Worm (Caenorhabditis elegans) whole organism, L4 larva: ENCODE results near the gene Y37D8A.8.

ENCODE experiments used
- F26F4.8 ChIP-seq: fragments of 200-800 bp; sonication (Bioruptor generic); conservative IDR thresholded peaks from 2 replicates; pipeline ENCODE4 v1.3.6; 2022; ENCODE audit warnings: missing genetic modification characterization, missing compliant biosample characterization
- F44E2.7 ChIP-seq: fragments of 200-800 bp; sonication (Bioruptor generic); IDR thresholded peaks from 2 replicates; pipeline ENCODE4 v2.1.2; 2022; ENCODE audit warnings: missing genetic modification characterization, missing compliant biosample characterization
- F49E8.2 ChIP-seq: sonication (generic microtip); optimal IDR thresholded peaks from 2 replicates; lab custom pipeline; 2016; ENCODE audit warnings: missing compliant biosample characterization, mild to moderate bottlenecking, missing genetic modification characterization, borderline replicate concordance
- T26A8.4 ChIP-seq: fragments of 200-800 bp; sonication (Bioruptor generic); IDR thresholded peaks from 2 replicates; pipeline ENCODE4 v1.3.6; 2022; ENCODE audit warnings: missing genetic modification characterization, missing compliant biosample characterization
- Y105C5A.15 ChIP-seq: fragments of 200-800 bp; sonication (Bioruptor generic); IDR thresholded peaks from 2 replicates; pipeline ENCODE4 v1.3.6; 2022; ENCODE audit warnings: missing genetic modification characterization, missing compliant biosample characterization
- Y48G9A.11 ChIP-seq: fragments of 200-800 bp; sonication (Bioruptor generic); IDR thresholded peaks from 2 replicates; pipeline ENCODE4 v1.3.6; 2022; ENCODE audit warnings: missing genetic modification reagents, missing genetic modification characterization, missing compliant biosample characterization
- Y5F2A.4 ChIP-seq: fragments of 200-800 bp; sonication (Bioruptor generic); optimal IDR thresholded peaks from 2 replicates; lab custom pipeline; 2018; ENCODE audit warnings: mild to moderate bottlenecking, missing genetic modification characterization, missing compliant biosample characterization
- Y75B8A.6 ChIP-seq: fragments of 200-800 bp; sonication (Bioruptor generic); IDR thresholded peaks from 2 replicates; pipeline ENCODE4 v1.3.6; 2022; ENCODE audit warnings: missing genetic modification reagents, missing genetic modification characterization, missing compliant biosample characterization
- ZK546.5 ChIP-seq, 2 experiments: sonication (generic microtip); optimal IDR thresholded peaks; 2 replicates each; lab custom pipeline; 2017; ENCODE audit warnings: missing biosample characterization in 2 of 2, missing genetic modification characterization in 2 of 2
- ceh-20 ChIP-seq: fragments of 200-800 bp; sonication (Bioruptor generic); IDR thresholded peaks from 2 replicates; pipeline ENCODE4 v1.3.6; 2022; ENCODE audit warnings: missing genetic modification reagents, missing genetic modification characterization, missing compliant biosample characterization
- ceh-82 ChIP-seq: sonication (generic microtip); optimal IDR thresholded peaks from 2 replicates; lab custom pipeline; 2017; ENCODE audit warnings: missing biosample characterization, missing genetic modification characterization
- daf-12 ChIP-seq: fragments of 150-350 bp; optimal IDR thresholded peaks from 2 replicates; lab custom pipeline; 2014; ENCODE audit warnings: missing biosample characterization, missing genetic modification reagents, missing genetic modification characterization
- daf-16 ChIP-seq, 3 experiments: sonication (generic microtip); optimal IDR thresholded peaks; 2 replicates each; lab custom pipeline; 2016 to 2017; ENCODE audit warnings: missing genetic modification characterization in 3 of 3, missing genetic modification reagents in 3 of 3, mild to moderate bottlenecking in 2 of 3, missing compliant biosample characterization in 2 of 3, missing biosample characterization in 1 of 3, moderate library complexity in 1 of 3
- daf-19 ChIP-seq: fragments of 200-800 bp; sonication (Bioruptor generic); conservative IDR thresholded peaks from 2 replicates; pipeline ENCODE4 v1.3.6; 2022; ENCODE audit warnings: missing genetic modification characterization, missing compliant biosample characterization
- dmd-6 ChIP-seq: fragments of 200-800 bp; sonication (Bioruptor generic); IDR thresholded peaks from 2 replicates; pipeline ENCODE4 v1.3.6; 2022; ENCODE audit warnings: missing genetic modification reagents, missing genetic modification characterization, missing compliant biosample characterization
- duxl-1 ChIP-seq: sonication (generic microtip); optimal IDR thresholded peaks from 2 replicates; lab custom pipeline; 2016; ENCODE audit warnings: mild to moderate bottlenecking, missing genetic modification characterization, moderate library complexity, missing compliant biosample characterization; ENCODE audit not compliant: poor library complexity
- egl-27 ChIP-seq: sonication (generic microtip); optimal IDR thresholded peaks from 3 replicates; lab custom pipeline; 2017; ENCODE audit warnings: missing biosample characterization, missing genetic modification reagents, missing genetic modification characterization
- fkh-10 ChIP-seq: fragments of 150-350 bp; optimal IDR thresholded peaks from 2 replicates; lab custom pipeline; 2014; ENCODE audit warnings: missing biosample characterization, missing genetic modification reagents, missing genetic modification characterization
- fos-1 ChIP-seq: fragments of 150-350 bp; optimal IDR thresholded peaks from 2 replicates; lab custom pipeline; 2014; ENCODE audit warnings: missing biosample characterization, missing genetic modification characterization
- hif-1 ChIP-seq, 2 experiments: sonication (generic microtip); optimal IDR thresholded peaks; 2 replicates each; lab custom pipeline; 2016 to 2017; ENCODE audit warnings: missing compliant biosample characterization in 2 of 2, missing genetic modification characterization in 2 of 2, missing genetic modification reagents in 2 of 2, missing genotype in 2 of 2, mild to moderate bottlenecking in 1 of 2
- hlh-11 ChIP-seq: fragments of 200-800 bp; sonication (Bioruptor generic); optimal IDR thresholded peaks from 2 replicates; lab custom pipeline; 2018; ENCODE audit warnings: mild to moderate bottlenecking, missing genetic modification characterization, missing compliant biosample characterization
- jun-1 ChIP-seq: fragments of 150-350 bp; optimal IDR thresholded peaks from 2 replicates; lab custom pipeline; 2014; ENCODE audit warnings: missing biosample characterization, missing genetic modification reagents, missing genetic modification characterization
- lin-15B ChIP-seq: fragments of 150-350 bp; sonication (generic microtip); optimal IDR thresholded peaks from 3 replicates; lab custom pipeline; 2014; ENCODE audit warnings: missing biosample characterization, missing genetic modification characterization
- lin-39 ChIP-seq: fragments of 150-350 bp; optimal IDR thresholded peaks from 2 replicates; lab custom pipeline; 2014; ENCODE audit warnings: missing biosample characterization, missing genetic modification reagents, missing genetic modification characterization
- madf-5 ChIP-seq, 2 experiments: fragments of 200-800 bp; sonication (Bioruptor generic); IDR thresholded peaks; 2 replicates each; pipeline ENCODE4 v1.3.6; 2022; ENCODE audit warnings: missing compliant biosample characterization in 2 of 2, missing genetic modification characterization in 2 of 2
- madf-9 ChIP-seq: fragments of 200-800 bp; sonication (Bioruptor generic); conservative IDR thresholded peaks from 2 replicates; pipeline ENCODE4 v1.3.6; 2022; ENCODE audit warnings: missing genetic modification reagents, missing genetic modification characterization, missing compliant biosample characterization
- mdl-1 ChIP-seq, 2 experiments: fragments of 150-350 bp in 1 of 2; sonication (generic microtip) in 1 of 2; optimal IDR thresholded peaks; 2 replicates each; lab custom pipeline; 2014 to 2017; ENCODE audit warnings: missing biosample characterization in 2 of 2, missing genetic modification characterization in 2 of 2
- mep-1 ChIP-seq: fragments of 150-350 bp; sonication (generic microtip); optimal IDR thresholded peaks from 3 replicates; lab custom pipeline; 2014; ENCODE audit warnings: missing biosample characterization, missing genetic modification characterization
- mes-2 ChIP-seq: sonication (generic microtip); optimal IDR thresholded peaks from 2 replicates; lab custom pipeline; 2016; ENCODE audit warnings: missing genotype, mild to moderate bottlenecking, missing genetic modification characterization, missing compliant biosample characterization; ENCODE audit not compliant: poor library complexity, severe bottlenecking
- nhr-10 ChIP-seq: fragments of 150-350 bp; optimal IDR thresholded peaks from 2 replicates; lab custom pipeline; 2014; ENCODE audit warnings: missing biosample characterization, missing genetic modification characterization
- nhr-111 ChIP-seq: fragments of 200-800 bp; sonication (Bioruptor generic); optimal IDR thresholded peaks from 2 replicates; lab custom pipeline; 2018; ENCODE audit warnings: mild to moderate bottlenecking, missing genetic modification characterization, missing compliant biosample characterization
- nhr-41 ChIP-seq: fragments of 200-800 bp; sonication (Bioruptor generic); IDR thresholded peaks from 2 replicates; pipeline ENCODE4 v1.3.6; 2022; ENCODE audit warnings: missing genetic modification reagents, missing genetic modification characterization, missing compliant biosample characterization
- nhr-42 ChIP-seq: fragments of 200-800 bp; sonication (Bioruptor generic); IDR thresholded peaks from 2 replicates; pipeline ENCODE4 v1.3.6; 2022; ENCODE audit warnings: missing genetic modification characterization, missing compliant biosample characterization
- nhr-48 ChIP-seq: sonication (generic microtip); optimal IDR thresholded peaks from 2 replicates; lab custom pipeline; 2016; ENCODE audit warnings: mild to moderate bottlenecking, missing genetic modification characterization, missing compliant biosample characterization
- pha-4 ChIP-seq, 2 experiments: fragments of 150-350 bp in 1 of 2; fragments of 200-800 bp in 1 of 2; sonication (Bioruptor generic) in 1 of 2; IDR thresholded peaks in 1 of 2; optimal IDR thresholded peaks in 1 of 2; 2 replicates each; pipeline versions ENCODE4 v1.3.6 to Lab custom; 2014 to 2022; ENCODE audit warnings: missing genetic modification characterization in 2 of 2, missing genetic modification reagents in 2 of 2, missing biosample characterization in 1 of 2, missing compliant biosample characterization in 1 of 2
- php-3 ChIP-seq: fragments of 200-800 bp; sonication (Bioruptor generic); IDR thresholded peaks from 2 replicates; pipeline ENCODE4 v1.3.6; 2022; ENCODE audit warnings: missing genetic modification reagents, missing genetic modification characterization, missing compliant biosample characterization
- saeg-2 ChIP-seq: fragments of 200-800 bp; sonication (Bioruptor generic); IDR thresholded peaks from 2 replicates; pipeline ENCODE4 v1.3.6; 2022; ENCODE audit warnings: missing genetic modification reagents, missing genetic modification characterization, missing compliant biosample characterization
- set-16 ChIP-seq: fragments of 200-800 bp; sonication (Bioruptor generic); IDR thresholded peaks from 2 replicates; pipeline ENCODE4 v1.3.6; 2022; ENCODE audit warnings: missing genetic modification reagents, missing genetic modification characterization, missing compliant biosample characterization
- snpc-1.2 ChIP-seq: fragments of 200-800 bp; sonication (Bioruptor generic); IDR thresholded peaks from 2 replicates; pipeline ENCODE4 v1.3.6; 2022; ENCODE audit warnings: missing genetic modification reagents, missing genetic modification characterization, missing compliant biosample characterization
- snpc-4 ChIP-seq: fragments of 150-350 bp; optimal IDR thresholded peaks from 2 replicates; lab custom pipeline; 2014; ENCODE audit warnings: missing biosample characterization, missing genetic modification characterization
- spr-1 ChIP-seq: sonication (generic microtip); optimal IDR thresholded peaks from 2 replicates; lab custom pipeline; 2016; ENCODE audit warnings: mild to moderate bottlenecking, missing genetic modification characterization, missing compliant biosample characterization
- spr-3 ChIP-seq: fragments of 200-800 bp; sonication (Bioruptor generic); optimal IDR thresholded peaks from 2 replicates; lab custom pipeline; 2018; ENCODE audit warnings: mild to moderate bottlenecking, missing genetic modification characterization, missing compliant biosample characterization
- tag-97 ChIP-seq: fragments of 200-800 bp; sonication (Bioruptor generic); IDR thresholded peaks from 2 replicates; pipeline ENCODE4 v1.3.6; 2022; ENCODE audit warnings: missing genetic modification characterization, missing compliant biosample characterization
- unc-130 ChIP-seq: sonication (generic microtip); optimal IDR thresholded peaks from 2 replicates; lab custom pipeline; 2016; ENCODE audit warnings: missing genetic modification reagents, missing genetic modification characterization, missing compliant biosample characterization
- unc-39 ChIP-seq: sonication (generic microtip); optimal IDR thresholded peaks from 2 replicates; lab custom pipeline; 2017; ENCODE audit warnings: missing biosample characterization, missing genetic modification characterization
- zip-11 ChIP-seq: fragments of 200-800 bp; sonication (Bioruptor generic); IDR thresholded peaks from 2 replicates; pipeline ENCODE4 v1.3.6; 2022; ENCODE audit warnings: missing genetic modification characterization, missing compliant biosample characterization
- ztf-11 ChIP-seq: fragments of 150-350 bp; optimal IDR thresholded peaks from 2 replicates; lab custom pipeline; 2014; ENCODE audit warnings: missing biosample characterization, missing genetic modification characterization
- ztf-7 ChIP-seq: fragments of 150-350 bp; optimal IDR thresholded peaks from 2 replicates; lab custom pipeline; 2014; ENCODE audit warnings: missing biosample characterization, missing genetic modification characterization

The Y37D8A.8 gene

ce11 chrIII:12841328-12841727, 23.4 kb upstream of the Y37D8A.8 start (continued):
- no peak for TF ChIP-seq lin-15B

ce11 chrIII:12842858-12843257, 21.9 kb upstream of the Y37D8A.8 start:
- TF ChIP-seq Y5F2A.4 (GFP tag; lab: Kevin White, UChicago) (no peak), spr-3 (GFP tag; lab: Kevin White, UChicago) (no peak), ztf-11 (tag; lab: Kevin White, UChicago) (no peak), nhr-111 (GFP tag; lab: Kevin White, UChicago) (no peak), F49E8.2 (no peak), lin-15B (no peak), madf-9 (GFP tag; lab: Robert Waterston, UW) (no peak), pha-4 (GFP tag; IDR thresholded peaks at IDR 0.05; lab: Robert Waterston, UW) (no peak), pha-4 (tag; optimal IDR thresholded peaks at IDR 0.05; lab: Kevin White, UChicago) (no peak), daf-16 (GFP tag; optimal IDR thresholded peaks at IDR 0.05; lab: Kevin White, UChicago) (no peak), daf-16 (tag; optimal IDR thresholded peaks at IDR 0.05; lab: Kevin White, UChicago) (no peak), egl-27 (tag; lab: Kevin White, UChicago) (no peak), jun-1 (no peak), snpc-1.2 (GFP tag; lab: Robert Waterston, UW) (no peak), unc-130 (GFP tag; lab: Kevin White, UChicago) (no peak), daf-12 (tag; lab: Kevin White, UChicago) (no peak), ceh-82 (tag; lab: Kevin White, UChicago) (no peak), hlh-11 (tag; lab: Kevin White, UChicago) (peak; percentile 75), hif-1 (tag; optimal IDR thresholded peaks at IDR 0.05; lab: Kevin White, UChicago) (peak in 1 of 2 experiments; percentile 9), ZK546.5 (tag; optimal IDR thresholded peaks at IDR 0.05; lab: Kevin White, UChicago) (no peak), nhr-42 (GFP tag; lab: Robert Waterston, UW) (no peak), php-3 (GFP tag; lab: Robert Waterston, UW) (no peak), duxl-1 (tag; lab: Kevin White, UChicago) (no peak), T26A8.4 (no peak), mes-2 (tag; lab: Kevin White, UChicago) (no peak), ztf-7 (tag; lab: Kevin White, UChicago) (no peak), Y48G9A.11 (GFP tag; lab: Robert Waterston, UW) (no peak), saeg-2 (GFP tag; lab: Robert Waterston, UW) (no peak), mep-1 (tag; lab: Kevin White, UChicago) (peak; percentile 19), dmd-6 (GFP tag; lab: Robert Waterston, UW) (peak; percentile 69), unc-39 (tag; lab: Kevin White, UChicago) (no peak), fos-1 (tag; lab: Kevin White, UChicago) (no peak), ceh-20 (0 out of 2 replicates have a peak, but pooled peaks have one; percentile 44), tag-97 (GFP tag; lab: Robert Waterston, UW) (no peak), F26F4.8 (GFP tag; lab: Robert Waterston, UW) (no peak), nhr-48 (tag; lab: Kevin White, UChicago) (peak; percentile 50), snpc-4 (tag; lab: Kevin White, UChicago) (no peak), F44E2.7 (GFP tag; lab: Robert Waterston, UW) (no peak), fkh-10 (GFP tag; lab: Kevin White, UChicago) (no peak), Y75B8A.6 (no peak), daf-19 (GFP tag; lab: Robert Waterston, UW) (no peak), madf-5 (GFP tag; IDR thresholded peaks at IDR 0.05; lab: Robert Waterston, UW) (no peak), spr-1 (tag; lab: Kevin White, UChicago) (no peak), lin-39 (tag; lab: Kevin White, UChicago) (no peak), nhr-10 (no peak), Y105C5A.15 (no peak), zip-11 (GFP tag; lab: Robert Waterston, UW) (no peak), set-16 (no peak), mdl-1 (tag; optimal IDR thresholded peaks at IDR 0.05; lab: Kevin White, UChicago) (peak; percentile 48 to 82), nhr-41 (GFP tag; lab: Robert Waterston, UW) (no peak)
